Worm (Caenorhabditis elegans): ENCODE results near the gene math-26.
"Not testable (repeated sequence)": the region's sequence is repeated elsewhere in the genome, so short reads cannot be mapped to it uniquely, and the experiment has no call there.

- not testable (repeated sequence) for TF ChIP-seq scrt-1 (GFP tag; IDR thresholded peaks at IDR 0.05); aly-1 (tag; optimal IDR thresholded peaks at IDR 0.05)
Observed at ce11 chrII:1824329-1824728, 52.9 kb downstream of the math-26 start, which contains the start of gene math-41.
